Fruit fly (Drosophila melanogaster) whole organism, embryonic: ENCODE data around the gene CG31381.

ENCODE experiments used
- CG10147 ChIP-seq: fragments of 200-800 bp; sonication (Bioruptor generic); optimal IDR thresholded peaks from 2 replicates; lab custom pipeline; 2019; ENCODE audit warnings: missing biosample characterization, mild to moderate bottlenecking, missing genetic modification characterization, moderate library complexity
- CG1024 ChIP-seq: fragments of 200-800 bp; sonication (Bioruptor generic); IDR thresholded peaks from 2 replicates; pipeline ENCODE4 v1.3.6; 2022; ENCODE audit warnings: missing biosample characterization, missing genetic modification characterization
- CG10274 ChIP-seq: fragments of 200-800 bp; sonication (Bioruptor generic); optimal IDR thresholded peaks from 3 replicates; lab custom pipeline; 2017; ENCODE audit warnings: missing biosample characterization, mild to moderate bottlenecking, missing genetic modification characterization
- CG10979 ChIP-seq: fragments of 200-800 bp; sonication (Bioruptor generic); optimal IDR thresholded peaks from 2 replicates; lab custom pipeline; 2018; ENCODE audit warnings: missing biosample characterization, mild to moderate bottlenecking, missing genetic modification characterization, moderate library complexity
- CG11504 ChIP-seq: fragments of 200-800 bp; sonication (Bioruptor generic); optimal IDR thresholded peaks from 3 replicates; lab custom pipeline; 2019; ENCODE audit warnings: missing biosample characterization, mild to moderate bottlenecking, missing genetic modification characterization, moderate library complexity
- CG11723 ChIP-seq: fragments of 200-800 bp; sonication (Bioruptor generic); optimal IDR thresholded peaks from 2 replicates; lab custom pipeline; 2017; ENCODE audit warnings: missing biosample characterization, mild to moderate bottlenecking, missing genetic modification characterization
- CG13424 ChIP-seq: fragments of 200-800 bp; sonication (Bioruptor generic); optimal IDR thresholded peaks from 2 replicates; lab custom pipeline; 2019; ENCODE audit warnings: missing biosample characterization, mild to moderate bottlenecking, missing genetic modification characterization, moderate library complexity
- CG15269 ChIP-seq: fragments of 200-800 bp; sonication (Bioruptor generic); optimal IDR thresholded peaks from 2 replicates; lab custom pipeline; 2018; ENCODE audit warnings: missing biosample characterization, mild to moderate bottlenecking, missing genetic modification characterization, moderate library complexity
- CG1647 ChIP-seq: fragments of 200-800 bp; sonication (Bioruptor generic); optimal IDR thresholded peaks from 3 replicates; lab custom pipeline; 2016; ENCODE audit warnings: missing biosample characterization, missing genetic modification characterization
- CG17328 ChIP-seq: fragments of 200-800 bp; sonication (Bioruptor generic); IDR thresholded peaks from 2 replicates; pipeline ENCODE4 v1.3.6; 2022; ENCODE audit warnings: missing biosample characterization, missing genetic modification characterization
- CG17361 ChIP-seq: fragments of 200-800 bp; sonication (Bioruptor generic); IDR thresholded peaks from 3 replicates; pipeline ENCODE4 v1.3.6; 2022; ENCODE audit warnings: missing biosample characterization, missing genetic modification characterization
- CG18619 ChIP-seq: fragments of 200-800 bp; sonication (Bioruptor generic); optimal IDR thresholded peaks from 3 replicates; lab custom pipeline; 2017; ENCODE audit warnings: missing biosample characterization, mild to moderate bottlenecking, missing genetic modification characterization
- CG2199 ChIP-seq: fragments of 200-800 bp; sonication (Bioruptor generic); IDR thresholded peaks from 3 replicates; pipeline ENCODE4 v1.3.6; 2022; ENCODE audit warnings: missing biosample characterization, missing genetic modification characterization
- CG30020 ChIP-seq: fragments of 200-800 bp; optimal IDR thresholded peaks from 2 replicates; lab custom pipeline; 2019; ENCODE audit warnings: missing biosample characterization, mild to moderate bottlenecking, missing genetic modification characterization, moderate library complexity
- CG3281 ChIP-seq: fragments of 200-800 bp; sonication (Bioruptor generic); optimal IDR thresholded peaks from 3 replicates; lab custom pipeline; 2017; ENCODE audit warnings: missing biosample characterization, mild to moderate bottlenecking, missing genetic modification characterization
- CG3995 ChIP-seq: fragments of 200-800 bp; sonication (Bioruptor generic); optimal IDR thresholded peaks from 3 replicates; lab custom pipeline; 2016; ENCODE audit warnings: missing biosample characterization, missing genetic modification characterization
- CG4820 ChIP-seq: fragments of 200-800 bp; sonication (Bioruptor generic); optimal IDR thresholded peaks from 3 replicates; lab custom pipeline; 2016; ENCODE audit warnings: missing biosample characterization, missing genetic modification characterization
- CG4854 ChIP-seq: fragments of 200-800 bp; sonication (Bioruptor generic); optimal IDR thresholded peaks from 2 replicates; lab custom pipeline; 2016; ENCODE audit warnings: missing biosample characterization, missing genetic modification characterization, inconsistent platforms
- CG6854 ChIP-seq: fragments of 200-800 bp; sonication (Bioruptor generic); optimal IDR thresholded peaks from 3 replicates; lab custom pipeline; 2017; ENCODE audit warnings: missing biosample characterization, mild to moderate bottlenecking, missing genetic modification characterization
- CG7786 ChIP-seq: fragments of 200-800 bp; sonication (Bioruptor generic); optimal IDR thresholded peaks from 2 replicates; lab custom pipeline; 2016; ENCODE audit warnings: missing biosample characterization, missing genetic modification characterization
- CG8478 ChIP-seq: fragments of >200 bp; optimal IDR thresholded peaks from 2 replicates; lab custom pipeline; 2018
- CG8765 ChIP-seq: fragments of 200-800 bp; sonication (Bioruptor generic); IDR thresholded peaks from 2 replicates; pipeline ENCODE4 v1.3.6; 2022; ENCODE audit warnings: missing biosample characterization, missing genetic modification characterization
- Dref ChIP-seq: fragments of 200-800 bp; sonication (Bioruptor generic); IDR thresholded peaks from 2 replicates; pipeline ENCODE4 v1.3.6; 2022; ENCODE audit warnings: missing biosample characterization, missing genetic modification characterization
- HLH3B ChIP-seq: fragments of 200-800 bp; sonication (Bioruptor generic); IDR thresholded peaks from 2 replicates; pipeline ENCODE4 v1.3.6; 2022; ENCODE audit warnings: missing biosample characterization, missing genetic modification characterization
- Hand ChIP-seq: fragments of 200-800 bp; sonication (Bioruptor generic); optimal IDR thresholded peaks from 2 replicates; lab custom pipeline; 2017; ENCODE audit warnings: mild to moderate bottlenecking, missing biosample characterization, missing genetic modification reagents, missing genetic modification characterization
- Jarid2 ChIP-seq: fragments of 200-800 bp; sonication (Bioruptor generic); optimal IDR thresholded peaks from 3 replicates; lab custom pipeline; 2017; ENCODE audit warnings: mild to moderate bottlenecking, missing biosample characterization, missing genetic modification reagents, missing genetic modification characterization
- Max ChIP-seq: fragments of 200-800 bp; sonication (Bioruptor generic); optimal IDR thresholded peaks from 2 replicates; lab custom pipeline; 2016; ENCODE audit warnings: missing biosample characterization, mild to moderate bottlenecking, missing genetic modification characterization
- Neu2 ChIP-seq: fragments of 200-800 bp; sonication (Bioruptor generic); optimal IDR thresholded peaks from 3 replicates; lab custom pipeline; 2016; ENCODE audit warnings: missing biosample characterization, missing genetic modification characterization, borderline replicate concordance
- Nf-YA ChIP-seq: fragments of 200-800 bp; sonication (Bioruptor generic); IDR thresholded peaks from 2 replicates; pipeline ENCODE4 v1.3.6; 2022; ENCODE audit warnings: missing biosample characterization, missing genetic modification characterization
- PHDP ChIP-seq: fragments of 200-800 bp; sonication (Bioruptor generic); optimal IDR thresholded peaks from 3 replicates; lab custom pipeline; 2018; ENCODE audit warnings: missing biosample characterization, mild to moderate bottlenecking, missing genetic modification characterization, moderate library complexity
- al ChIP-seq: fragments of 200-800 bp; sonication (Bioruptor generic); IDR thresholded peaks from 2 replicates; pipeline ENCODE4 v1.3.6; 2022; ENCODE audit warnings: missing biosample characterization, missing genetic modification characterization
- ap ChIP-seq: fragments of 200-800 bp; sonication (Bioruptor generic); IDR thresholded peaks from 2 replicates; pipeline ENCODE4 v1.3.6; 2022; ENCODE audit warnings: missing biosample characterization, missing genetic modification characterization
- ash1 ChIP-seq: fragments of 200-800 bp; sonication (Bioruptor generic); optimal IDR thresholded peaks from 2 replicates; lab custom pipeline; 2018; ENCODE audit warnings: missing biosample characterization, mild to moderate bottlenecking, missing genetic modification characterization
- chif ChIP-seq, 2 experiments: fragments of 200-800 bp; sonication (Bioruptor generic); optimal IDR thresholded peaks; 3 replicates each; lab custom pipeline; 2016; ENCODE audit warnings: missing biosample characterization in 2 of 2, missing genetic modification characterization in 2 of 2
- chm ChIP-seq: fragments of 200-800 bp; sonication (Bioruptor generic); IDR thresholded peaks from 2 replicates; pipeline ENCODE4 v1.3.6; 2022; ENCODE audit warnings: missing biosample characterization, missing genetic modification characterization
- dm ChIP-seq: fragments of 200-800 bp; sonication (Bioruptor generic); optimal IDR thresholded peaks from 3 replicates; lab custom pipeline; 2016; ENCODE audit warnings: missing biosample characterization, missing genetic modification characterization
- dmrt11E ChIP-seq: fragments of 200-800 bp; sonication (Bioruptor generic); optimal IDR thresholded peaks from 3 replicates; lab custom pipeline; 2018; ENCODE audit warnings: missing biosample characterization, mild to moderate bottlenecking, missing genetic modification characterization, moderate library complexity
- dpn ChIP-seq, 2 experiments: fragments of 200-800 bp; sonication (Bioruptor generic); optimal IDR thresholded peaks; 3 replicates each; lab custom pipeline; 2016; ENCODE audit warnings: missing biosample characterization in 2 of 2, missing genetic modification characterization in 2 of 2
- emc ChIP-seq: fragments of 200-800 bp; sonication (Bioruptor generic); optimal IDR thresholded peaks from 2 replicates; lab custom pipeline; 2016; ENCODE audit warnings: missing biosample characterization, missing genetic modification characterization
- kah ChIP-seq: fragments of 200-800 bp; sonication (Bioruptor generic); optimal IDR thresholded peaks from 2 replicates; lab custom pipeline; 2018; ENCODE audit warnings: missing biosample characterization, mild to moderate bottlenecking, missing genetic modification characterization
- kay ChIP-seq: fragments of 200-800 bp; sonication (Bioruptor generic); optimal IDR thresholded peaks from 2 replicates; lab custom pipeline; 2016; ENCODE audit warnings: missing biosample characterization, missing genetic modification characterization
- lbe ChIP-seq: fragments of 200-800 bp; sonication (Bioruptor generic); optimal IDR thresholded peaks from 2 replicates; lab custom pipeline; 2016; ENCODE audit warnings: missing biosample characterization, mild to moderate bottlenecking, missing genetic modification characterization
- mirr ChIP-seq: fragments of 200-800 bp; sonication (Bioruptor generic); optimal IDR thresholded peaks from 3 replicates; lab custom pipeline; 2018; ENCODE audit warnings: missing biosample characterization, mild to moderate bottlenecking, missing genetic modification characterization
- odd ChIP-seq: fragments of 200-800 bp; sonication (Bioruptor generic); optimal IDR thresholded peaks from 2 replicates; lab custom pipeline; 2017; ENCODE audit warnings: missing biosample characterization, mild to moderate bottlenecking, missing genetic modification characterization
- otp ChIP-seq: fragments of 200-800 bp; sonication (Bioruptor generic); IDR thresholded peaks from 3 replicates; pipeline ENCODE4, ENCODE4 v1.3.6; 2022; ENCODE audit warnings: missing biosample characterization, missing genetic modification characterization
- p53 ChIP-seq: fragments of 200-800 bp; sonication (Bioruptor generic); optimal IDR thresholded peaks from 2 replicates; lab custom pipeline; 2016; ENCODE audit warnings: missing biosample characterization, missing genetic modification characterization
- pros ChIP-seq: fragments of 200-800 bp; sonication (Bioruptor generic); optimal IDR thresholded peaks from 3 replicates; lab custom pipeline; 2019; ENCODE audit warnings: missing biosample characterization, mild to moderate bottlenecking, missing genetic modification characterization, moderate library complexity
- sna ChIP-seq: fragments of 200-800 bp; sonication (Bioruptor generic); IDR thresholded peaks from 2 replicates; pipeline ENCODE4 v1.3.6; 2022; ENCODE audit warnings: missing biosample characterization, missing genetic modification characterization; ENCODE audit not compliant: partially characterized antibody
- stc ChIP-seq: fragments of 200-800 bp; sonication (Bioruptor generic); IDR thresholded peaks from 2 replicates; pipeline ENCODE4 v1.3.6; 2022; ENCODE audit warnings: missing biosample characterization, missing genetic modification characterization

CG31381 gene

DNA sequence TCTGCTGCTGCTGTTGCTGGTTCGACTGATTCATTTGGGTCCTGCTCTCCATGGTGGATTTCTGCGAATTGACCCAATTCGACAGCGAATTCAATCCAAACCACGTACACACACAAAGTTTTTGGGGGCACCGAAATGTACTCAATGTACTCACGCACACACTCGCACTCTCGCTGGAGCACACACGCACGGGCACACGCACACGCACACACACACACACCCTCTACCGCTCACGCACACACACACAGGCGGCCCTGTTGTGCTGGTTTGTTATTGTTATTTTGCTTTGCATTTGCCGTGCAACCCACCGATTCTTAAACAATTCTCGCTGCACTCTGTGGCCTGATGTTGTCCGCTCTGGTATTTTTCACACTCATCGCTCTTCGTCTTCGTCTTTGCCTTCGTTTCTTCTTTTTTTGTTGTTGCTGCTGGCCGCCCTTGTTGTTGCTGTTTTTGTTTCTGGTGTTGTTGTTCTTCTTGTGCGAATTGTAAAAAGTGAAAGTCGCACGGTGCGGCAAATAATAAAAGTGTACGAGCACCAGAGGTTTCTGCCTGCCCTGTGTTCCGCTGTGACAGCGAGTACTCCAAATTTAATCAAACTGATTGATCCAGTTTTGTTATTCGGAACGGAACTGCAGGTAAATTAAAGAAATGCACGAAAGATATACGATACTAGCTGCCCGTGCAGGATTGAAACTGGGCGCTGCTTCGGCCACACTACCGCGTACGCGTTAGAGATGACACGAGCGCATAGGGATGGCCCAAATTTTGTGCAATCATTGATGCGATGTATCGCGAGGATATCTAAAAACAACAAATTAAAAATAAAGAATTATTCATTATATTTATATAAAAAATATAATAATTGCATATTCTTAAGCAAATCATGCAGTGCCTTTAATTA, 654 bp upstream of the CG31381 start, which contains the start of gene CG3744 (continued):
- TF ChIP-seq CG3995 (GFP tag; lab: Kevin White, UChicago) (peak; percentile 23), Dref (GFP tag; lab: Robert Waterston, UW) (peak; percentile 52), CG2199 (peak; percentile 86), dm (GFP tag; lab: Kevin White, UChicago) (no peak), emc (GFP tag; lab: Kevin White, UChicago) (peak; percentile 6), HLH3B (GFP tag; lab: Robert Waterston, UW) (peak; percentile 92), lbe (peak; percentile 79), pros (GFP tag; lab: Kevin White, UChicago) (no peak), CG10147 (peak; percentile 85), dpn (GFP tag; optimal IDR thresholded peaks at IDR 0.05; lab: Kevin White, UChicago) (peak; percentile 79 to 94), al (GFP tag; lab: Robert Waterston, UW) (peak; percentile 94), ash1 (peak; percentile 70), sna (GFP tag; lab: Robert Waterston, UW) (peak; percentile 93), Nf-YA (GFP tag; lab: Robert Waterston, UW) (peak; percentile 89), chif (GFP tag; optimal IDR thresholded peaks at IDR 0.05; lab: Kevin White, UChicago) (peak; percentile 40 to 59), CG6854 (GFP tag; lab: Kevin White, UChicago) (peak; percentile 70), CG1647 (GFP tag; lab: Kevin White, UChicago) (peak; percentile 77), CG10274 (GFP tag; lab: Kevin White, UChicago) (peak; percentile 57), CG1024 (GFP tag; lab: Robert Waterston, UW) (peak; percentile 85), mirr (GFP tag; lab: Kevin White, UChicago) (peak; percentile 74), CG15269 (tag; lab: Kevin White, UChicago) (peak; percentile 90), Hand (GFP tag; lab: Kevin White, UChicago) (peak; percentile 68), CG10979 (tag; lab: Kevin White, UChicago) (peak; percentile 84), CG4820 (GFP tag; lab: Kevin White, UChicago) (peak; percentile 81), Jarid2 (peak; percentile 55), CG3281 (GFP tag; lab: Kevin White, UChicago) (peak; percentile 90), CG8478 (lab: Kevin White, UChicago) (peak; percentile 92), chm (GFP tag; lab: Robert Waterston, UW) (peak; percentile 93), otp (GFP tag; lab: Robert Waterston, UW) (peak; percentile 93), CG11723 (peak; percentile 77), CG11504 (peak; percentile 88), CG7786 (GFP tag; lab: Kevin White, UChicago) (peak; percentile 73), p53 (GFP tag; lab: Kevin White, UChicago) (no peak), Max (GFP tag; lab: Kevin White, UChicago) (peak; percentile 54), stc (GFP tag; lab: Robert Waterston, UW) (peak; percentile 85), dmrt11E (tag; lab: Kevin White, UChicago) (peak; percentile 86), odd (GFP tag; lab: Kevin White, UChicago) (peak; percentile 50), CG4854 (no peak), kay (GFP tag; lab: Kevin White, UChicago) (peak; percentile 69), CG13424 (tag; lab: Kevin White, UChicago) (peak; percentile 94), CG8765 (GFP tag; lab: Robert Waterston, UW) (peak; percentile 92), CG17361 (GFP tag; lab: Robert Waterston, UW) (peak; percentile 92), PHDP (tag; lab: Kevin White, UChicago) (peak; percentile 92), Neu2 (GFP tag; lab: Kevin White, UChicago) (no peak), ap (peak; percentile 84), CG17328 (GFP tag; lab: Robert Waterston, UW) (peak; percentile 93), CG30020 (tag; lab: Kevin White, UChicago) (peak; percentile 72), CG18619 (GFP tag; lab: Kevin White, UChicago) (peak; percentile 90), kah (no peak)
